Worm (Caenorhabditis elegans) whole organism, young adult: ENCODE data around the gene nhr-70.
A peak's percentile ranks its signal among the peaks of the same experiment; 100 is the strongest.

Experiments
- B0261.1 ChIP-seq: sonication (generic microtip); optimal IDR thresholded peaks from 2 replicates; lab custom pipeline; 2016; ENCODE audit warnings: mild to moderate bottlenecking, missing genetic modification characterization, moderate library complexity, missing compliant biosample characterization
- F10E7.11 ChIP-seq: sonication (generic microtip); optimal IDR thresholded peaks from 2 replicates; lab custom pipeline; 2017; ENCODE audit warnings: mild to moderate bottlenecking, missing genetic modification characterization, moderate library complexity, missing compliant biosample characterization
- F49E8.2 ChIP-seq: sonication (generic microtip); optimal IDR thresholded peaks from 3 replicates; lab custom pipeline; 2017; ENCODE audit warnings: missing genetic modification characterization, mild to moderate bottlenecking, missing compliant biosample characterization, antibody characterized with exemption, moderate library complexity; ENCODE audit not compliant: insufficient read depth
- F55B11.4 ChIP-seq: sonication (generic microtip); optimal IDR thresholded peaks from 2 replicates; lab custom pipeline; 2016; ENCODE audit warnings: missing compliant biosample characterization, missing genetic modification characterization, borderline replicate concordance; ENCODE audit not compliant: insufficient read depth
- K12H6.12 ChIP-seq: fragments of 200-800 bp; sonication (Bioruptor generic); optimal IDR thresholded peaks from 2 replicates; lab custom pipeline; 2018; ENCODE audit warnings: mild to moderate bottlenecking, missing genetic modification characterization, missing compliant biosample characterization
- Y53F4B.3 ChIP-seq: fragments of 200-800 bp; sonication (Bioruptor generic); IDR thresholded peaks from 2 replicates; pipeline ENCODE4 v1.3.6; 2022; ENCODE audit warnings: missing genetic modification reagents, missing genetic modification characterization, missing compliant biosample characterization
- Y79H2A.3 ChIP-seq: fragments of 200-800 bp; sonication (Bioruptor generic); conservative IDR thresholded peaks from 2 replicates; pipeline ENCODE4 v1.3.6; 2022; ENCODE audit warnings: missing genetic modification reagents, missing genetic modification characterization, missing compliant biosample characterization
- atf-7 ChIP-seq: sonication (generic microtip); optimal IDR thresholded peaks from 2 replicates; lab custom pipeline; 2017; ENCODE audit warnings: mild to moderate bottlenecking, missing genetic modification characterization, missing compliant biosample characterization
- attf-3 ChIP-seq: fragments of 200-800 bp; sonication (Bioruptor generic); conservative IDR thresholded peaks from 2 replicates; pipeline ENCODE4 v1.3.6; 2022; ENCODE audit warnings: missing genetic modification reagents, missing genetic modification characterization, missing compliant biosample characterization
- attf-5 ChIP-seq: fragments of 200-800 bp; sonication (Bioruptor generic); optimal IDR thresholded peaks from 2 replicates; lab custom pipeline; 2018; ENCODE audit warnings: mild to moderate bottlenecking, missing genetic modification characterization, missing compliant biosample characterization
- attf-6 ChIP-seq: fragments of 200-800 bp; sonication (Bioruptor generic); IDR thresholded peaks from 2 replicates; pipeline ENCODE4 v1.3.6; 2022; ENCODE audit warnings: missing genetic modification reagents, missing genetic modification characterization, missing compliant biosample characterization
- bed-1 ChIP-seq: fragments of 200-800 bp; sonication (Bioruptor generic); IDR thresholded peaks from 2 replicates; pipeline ENCODE4 v1.3.6; 2022; ENCODE audit warnings: missing genetic modification reagents, missing genetic modification characterization, missing compliant biosample characterization
- cebp-2 ChIP-seq: fragments of 200-800 bp; sonication (Bioruptor generic); IDR thresholded peaks from 2 replicates; pipeline ENCODE4 v1.3.6; 2022; ENCODE audit warnings: missing genetic modification characterization, missing compliant biosample characterization
- ceh-100 ChIP-seq: fragments of 200-800 bp; sonication (Bioruptor generic); IDR thresholded peaks from 2 replicates; pipeline ENCODE4 v1.3.6; 2022; ENCODE audit warnings: missing genetic modification reagents, missing genetic modification characterization, missing compliant biosample characterization
- ceh-58 ChIP-seq: fragments of 200-800 bp; sonication (Bioruptor generic); IDR thresholded peaks from 2 replicates; pipeline ENCODE4 v1.3.6; 2022; ENCODE audit warnings: missing genetic modification characterization, missing compliant biosample characterization
- dox-1 ChIP-seq: fragments of 200-800 bp; sonication (Bioruptor generic); IDR thresholded peaks from 2 replicates; pipeline ENCODE4 v1.3.6; 2022; ENCODE audit warnings: missing genetic modification reagents, missing genetic modification characterization, missing compliant biosample characterization
- dpff-1 ChIP-seq: sonication (generic microtip); optimal IDR thresholded peaks from 2 replicates; lab custom pipeline; 2017; ENCODE audit warnings: mild to moderate bottlenecking, missing genetic modification characterization, missing compliant biosample characterization
- dpl-1 ChIP-seq: fragments of 150-350 bp; optimal IDR thresholded peaks from 2 replicates; lab custom pipeline; 2014; ENCODE audit warnings: missing biosample characterization, missing genetic modification reagents, missing genetic modification characterization
- egl-44 ChIP-seq: fragments of 200-800 bp; sonication (Bioruptor generic); IDR thresholded peaks from 2 replicates; pipeline ENCODE4 v1.3.6; 2022; ENCODE audit warnings: missing genetic modification reagents, missing genetic modification characterization, missing compliant biosample characterization
- egrh-3 ChIP-seq: fragments of 200-800 bp; sonication (Bioruptor generic); IDR thresholded peaks from 2 replicates; pipeline ENCODE4 v1.3.6; 2022; ENCODE audit warnings: missing genetic modification reagents, missing genetic modification characterization, missing compliant biosample characterization
- fkh-3 ChIP-seq: sonication (generic microtip); optimal IDR thresholded peaks from 2 replicates; lab custom pipeline; 2016; ENCODE audit warnings: mild to moderate bottlenecking, missing genetic modification characterization, missing compliant biosample characterization
- hlh-12 ChIP-seq: sonication (generic microtip); optimal IDR thresholded peaks from 2 replicates; lab custom pipeline; 2016; ENCODE audit warnings: missing genetic modification characterization, missing compliant biosample characterization
- hmg-20 ChIP-seq: fragments of 200-800 bp; sonication (Bioruptor generic); IDR thresholded peaks from 2 replicates; pipeline ENCODE4 v1.3.6; 2022; ENCODE audit warnings: missing genetic modification reagents, missing genetic modification characterization, missing compliant biosample characterization
- let-526 ChIP-seq: fragments of 200-800 bp; sonication (Bioruptor generic); IDR thresholded peaks from 2 replicates; pipeline ENCODE4 v1.3.6; 2022; ENCODE audit warnings: missing genetic modification reagents, missing genetic modification characterization, missing compliant biosample characterization
- let-607 ChIP-seq, 2 experiments: fragments of 200-800 bp in 1 of 2; sonication (Bioruptor generic) in 1 of 2; sonication (generic microtip) in 1 of 2; optimal IDR thresholded peaks; 2 replicates each; lab custom pipeline; 2016 to 2018; ENCODE audit warnings: mild to moderate bottlenecking in 2 of 2, missing compliant biosample characterization in 2 of 2, missing genetic modification characterization in 2 of 2, moderate library complexity in 2 of 2, missing genotype in 1 of 2
- lin-26 ChIP-seq: fragments of 200-800 bp; sonication (Bioruptor generic); IDR thresholded peaks from 2 replicates; pipeline ENCODE4 v1.3.6; 2022; ENCODE audit warnings: missing genetic modification reagents, missing genetic modification characterization, missing compliant biosample characterization
- lin-35 ChIP-seq, 3 experiments: fragments of 150-350 bp in 2 of 3; sonication (generic microtip) in 1 of 3; optimal IDR thresholded peaks; 2 replicates each; lab custom pipeline; 2014 to 2018; ENCODE audit warnings: missing biosample characterization in 3 of 3, missing genetic modification characterization in 3 of 3, missing genetic modification reagents in 3 of 3
- lin-40 ChIP-seq: sonication (generic microtip); optimal IDR thresholded peaks from 2 replicates; lab custom pipeline; 2016; ENCODE audit warnings: missing genetic modification characterization, mild to moderate bottlenecking, missing compliant biosample characterization, missing genotype, missing genetic modification reagents
- lir-1 ChIP-seq: fragments of 200-800 bp; sonication (Bioruptor generic); conservative IDR thresholded peaks from 2 replicates; pipeline ENCODE4 v1.3.6; 2022; ENCODE audit warnings: missing genetic modification reagents, missing genetic modification characterization, missing compliant biosample characterization
- lsl-1 ChIP-seq: fragments of 200-800 bp; sonication (Bioruptor generic); optimal IDR thresholded peaks from 2 replicates; lab custom pipeline; 2018; ENCODE audit warnings: mild to moderate bottlenecking, missing genetic modification characterization, moderate library complexity, missing compliant biosample characterization
- madf-10 ChIP-seq: sonication (generic microtip); optimal IDR thresholded peaks from 2 replicates; lab custom pipeline; 2016; ENCODE audit warnings: mild to moderate bottlenecking, missing genetic modification characterization, missing compliant biosample characterization
- mcd-1 ChIP-seq: fragments of 200-800 bp; sonication (Bioruptor generic); IDR thresholded peaks from 2 replicates; pipeline ENCODE4 v1.3.6; 2022; ENCODE audit warnings: missing genetic modification reagents, missing genetic modification characterization, missing compliant biosample characterization
- mel-28 ChIP-seq: sonication (generic microtip); optimal IDR thresholded peaks from 2 replicates; lab custom pipeline; 2016; ENCODE audit warnings: borderline replicate concordance, mild to moderate bottlenecking, missing genetic modification characterization, missing compliant biosample characterization
- mes-4 ChIP-seq: sonication (generic microtip); optimal IDR thresholded peaks from 2 replicates; lab custom pipeline; 2016; ENCODE audit warnings: missing genotype, missing genetic modification characterization, missing compliant biosample characterization
- nfyb-1 ChIP-seq: fragments of 200-800 bp; sonication (Bioruptor generic); IDR thresholded peaks from 2 replicates; pipeline ENCODE4 v1.3.6; 2022; ENCODE audit warnings: missing genetic modification reagents, missing genetic modification characterization, missing compliant biosample characterization
- nhr-120 ChIP-seq: fragments of 200-800 bp; sonication (Bioruptor generic); IDR thresholded peaks from 2 replicates; pipeline ENCODE4 v1.3.6; 2022; ENCODE audit warnings: missing genetic modification characterization, missing compliant biosample characterization
- nhr-80 ChIP-seq: sonication (generic microtip); optimal IDR thresholded peaks from 2 replicates; lab custom pipeline; 2016; ENCODE audit warnings: missing genetic modification characterization, missing compliant biosample characterization
- pha-4 ChIP-seq: fragments of 150-350 bp; sonication (generic microtip); optimal IDR thresholded peaks from 2 replicates; lab custom pipeline; 2014; ENCODE audit warnings: missing biosample characterization, missing genetic modification reagents, missing genetic modification characterization
- rcor-1 ChIP-seq: fragments of 200-800 bp; sonication (Bioruptor generic); IDR thresholded peaks from 2 replicates; pipeline ENCODE4 v1.3.6; 2022; ENCODE audit warnings: missing genetic modification reagents, missing genetic modification characterization, missing compliant biosample characterization
- sdz-38 ChIP-seq: sonication (generic microtip); optimal IDR thresholded peaks from 2 replicates; lab custom pipeline; 2016; ENCODE audit warnings: missing genotype, missing genetic modification characterization, missing compliant biosample characterization
- sea-2 ChIP-seq: fragments of 200-800 bp; sonication (Bioruptor generic); IDR thresholded peaks from 2 replicates; pipeline ENCODE4 v1.3.6; 2022; ENCODE audit warnings: missing genetic modification characterization, missing compliant biosample characterization
- snpc-1.3 ChIP-seq: sonication (generic microtip); optimal IDR thresholded peaks from 2 replicates; lab custom pipeline; 2017; ENCODE audit warnings: missing genetic modification characterization, mild to moderate bottlenecking, missing compliant biosample characterization, antibody characterized with exemption, moderate library complexity, missing genotype, missing genetic modification reagents; ENCODE audit not compliant: insufficient read depth
- somi-1 ChIP-seq: fragments of 200-800 bp; sonication (Bioruptor generic); optimal IDR thresholded peaks from 2 replicates; lab custom pipeline; 2018; ENCODE audit warnings: mild to moderate bottlenecking, missing genetic modification characterization, missing compliant biosample characterization
- tbp1 ChIP-seq: fragments of 200-800 bp; sonication (Bioruptor generic); optimal IDR thresholded peaks from 2 replicates; lab custom pipeline; 2018; ENCODE audit warnings: mild to moderate bottlenecking, missing genetic modification characterization, missing compliant biosample characterization
- tlf-1 ChIP-seq: fragments of 200-800 bp; sonication (Bioruptor generic); optimal IDR thresholded peaks from 2 replicates; lab custom pipeline; 2018; ENCODE audit warnings: mild to moderate bottlenecking, missing genetic modification characterization, missing compliant biosample characterization
- unc-130 ChIP-seq: sonication (generic microtip); optimal IDR thresholded peaks from 2 replicates; lab custom pipeline; 2016; ENCODE audit warnings: missing genetic modification reagents, missing genetic modification characterization, missing compliant biosample characterization
- ztf-18 ChIP-seq: sonication (generic microtip); optimal IDR thresholded peaks from 2 replicates; lab custom pipeline; 2016; ENCODE audit warnings: missing genotype, mild to moderate bottlenecking, missing genetic modification characterization, missing compliant biosample characterization
- ztf-28 ChIP-seq: fragments of 200-800 bp; sonication (Bioruptor generic); IDR thresholded peaks from 2 replicates; pipeline ENCODE4 v1.3.6; 2022; ENCODE audit warnings: missing genetic modification reagents, missing genetic modification characterization, missing compliant biosample characterization

Gene nhr-70

DNA sequence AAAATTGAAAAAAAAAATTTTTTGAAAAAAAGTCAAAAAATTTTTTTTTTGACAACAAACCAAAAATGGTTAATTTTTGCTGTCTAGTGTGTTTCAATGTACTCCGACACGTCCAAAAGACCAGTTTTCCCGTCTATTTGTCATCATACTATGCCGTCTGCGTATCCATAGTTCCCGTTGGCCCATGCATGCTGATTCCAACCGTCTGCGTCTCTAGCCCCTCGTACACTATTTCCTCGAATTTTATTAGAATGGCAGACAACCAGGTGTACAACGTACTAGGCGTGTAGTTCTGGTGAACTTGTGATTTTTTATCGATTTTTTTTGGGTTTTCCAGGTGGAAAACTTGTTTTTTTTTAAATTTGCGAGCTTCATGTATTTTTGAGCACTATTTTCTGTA, 1.9 kb upstream of the nhr-70 start (continued):
- TF ChIP-seq tlf-1 (GFP tag; lab: Kevin White, UChicago) (no peak), Y79H2A.3 (GFP tag; lab: Robert Waterston, UW) (no peak), lir-1 (GFP tag; lab: Robert Waterston, UW) (no peak), ztf-28 (GFP tag; lab: Robert Waterston, UW) (no peak), pha-4 (tag; lab: Kevin White, UChicago) (no peak), let-607 (tag; optimal IDR thresholded peaks at IDR 0.05; lab: Kevin White, UChicago) (peak; percentile 66 to 73), sdz-38 (tag; lab: Kevin White, UChicago) (no peak), lin-40 (tag; lab: Kevin White, UChicago) (peak; percentile 59), ceh-58 (GFP tag; lab: Robert Waterston, UW) (no peak), dpl-1 (no peak), attf-6 (GFP tag; lab: Robert Waterston, UW) (no peak), egl-44 (GFP tag; lab: Robert Waterston, UW) (no peak), B0261.1 (tag; lab: Kevin White, UChicago) (no peak), tbp1 (GFP tag; lab: Kevin White, UChicago) (peak; percentile 36), dpff-1 (tag; lab: Kevin White, UChicago) (no peak), F55B11.4 (tag; lab: Kevin White, UChicago) (no peak), F10E7.11 (tag; lab: Kevin White, UChicago) (no peak), cebp-2 (GFP tag; lab: Robert Waterston, UW) (no peak), rcor-1 (GFP tag; lab: Robert Waterston, UW) (no peak), Y53F4B.3 (no peak), fkh-3 (tag; lab: Kevin White, UChicago) (no peak), lsl-1 (GFP tag; lab: Kevin White, UChicago) (no peak), egrh-3 (no peak), madf-10 (tag; lab: Kevin White, UChicago) (no peak), attf-3 (GFP tag; lab: Robert Waterston, UW) (no peak), F49E8.2 (tag; lab: Kevin White, UChicago) (no peak), atf-7 (tag; lab: Kevin White, UChicago) (no peak), K12H6.12 (tag; lab: Kevin White, UChicago) (no peak), attf-5 (peak; percentile 78), lin-35 (GFP tag; optimal IDR thresholded peaks at IDR 0.05; lab: Kevin White, UChicago) (no peak), mel-28 (tag; lab: Kevin White, UChicago) (no peak), sea-2 (no peak), let-526 (GFP tag; lab: Robert Waterston, UW) (no peak), mes-4 (tag; lab: Kevin White, UChicago) (no peak), lin-26 (GFP tag; lab: Robert Waterston, UW) (no peak), somi-1 (no peak), ztf-18 (peak; percentile 42), nhr-120 (GFP tag; lab: Robert Waterston, UW) (no peak), snpc-1.3 (no peak), nhr-80 (tag; lab: Kevin White, UChicago) (peak; percentile 80), dox-1 (GFP tag; lab: Robert Waterston, UW) (peak; percentile 56; the same call in 1 of the 2 replicates), mcd-1 (GFP tag; lab: Robert Waterston, UW) (no peak), hmg-20 (GFP tag; lab: Robert Waterston, UW) (no peak), hlh-12 (tag; lab: Kevin White, UChicago) (no peak), nfyb-1 (GFP tag; lab: Robert Waterston, UW) (peak; percentile 49; the same call in 1 of the 2 replicates), ceh-100 (no peak), unc-130 (GFP tag; lab: Kevin White, UChicago) (no peak), bed-1 (GFP tag; lab: Robert Waterston, UW) (no peak)
